Worm (Caenorhabditis elegans) whole organism, L4 larva: ENCODE measurements around the gene R05H5.4.

Experiments used
- F37D6.2 ChIP-seq: sonication (generic microtip); optimal IDR thresholded peaks from 2 replicates; lab custom pipeline; 2016; ENCODE audit warnings: mild to moderate bottlenecking, missing genetic modification characterization, missing compliant biosample characterization
- F49E8.2 ChIP-seq: sonication (generic microtip); optimal IDR thresholded peaks from 2 replicates; lab custom pipeline; 2016; ENCODE audit warnings: missing compliant biosample characterization, mild to moderate bottlenecking, missing genetic modification characterization, borderline replicate concordance
- R02D3.7 ChIP-seq: fragments of 150-350 bp; sonication (generic microtip); optimal IDR thresholded peaks from 3 replicates; lab custom pipeline; 2014; ENCODE audit warnings: missing biosample characterization, missing genetic modification characterization
- T26A8.4 ChIP-seq: fragments of 200-800 bp; sonication (Bioruptor generic); IDR thresholded peaks from 2 replicates; pipeline ENCODE4 v1.3.6; 2022; ENCODE audit warnings: missing genetic modification characterization, missing compliant biosample characterization
- Y105C5A.15 ChIP-seq: fragments of 200-800 bp; sonication (Bioruptor generic); IDR thresholded peaks from 2 replicates; pipeline ENCODE4 v1.3.6; 2022; ENCODE audit warnings: missing genetic modification characterization, missing compliant biosample characterization
- Y48G9A.11 ChIP-seq: fragments of 200-800 bp; sonication (Bioruptor generic); IDR thresholded peaks from 2 replicates; pipeline ENCODE4 v1.3.6; 2022; ENCODE audit warnings: missing genetic modification reagents, missing genetic modification characterization, missing compliant biosample characterization
- Y5F2A.4 ChIP-seq: fragments of 200-800 bp; sonication (Bioruptor generic); optimal IDR thresholded peaks from 2 replicates; lab custom pipeline; 2018; ENCODE audit warnings: mild to moderate bottlenecking, missing genetic modification characterization, missing compliant biosample characterization
- aha-1 ChIP-seq: fragments of 150-350 bp; peaks from one replicate; lab custom pipeline; 2014; ENCODE audit warnings: missing biosample characterization, missing genetic modification characterization
- arid-1 ChIP-seq: fragments of 200-800 bp; sonication (Bioruptor generic); conservative IDR thresholded peaks from 2 replicates; pipeline ENCODE4 v1.3.6; 2022; ENCODE audit warnings: missing genetic modification reagents, missing genetic modification characterization, missing compliant biosample characterization
- attf-4 ChIP-seq: sonication (generic microtip); optimal IDR thresholded peaks from 3 replicates; lab custom pipeline; 2017; ENCODE audit warnings: missing biosample characterization, missing genetic modification characterization
- ceh-20 ChIP-seq: fragments of 200-800 bp; sonication (Bioruptor generic); IDR thresholded peaks from 2 replicates; pipeline ENCODE4 v1.3.6; 2022; ENCODE audit warnings: missing genetic modification reagents, missing genetic modification characterization, missing compliant biosample characterization
- ceh-28 ChIP-seq: fragments of 150-350 bp; optimal IDR thresholded peaks from 2 replicates; lab custom pipeline; 2014; ENCODE audit warnings: missing biosample characterization, missing genetic modification reagents, missing genetic modification characterization
- ceh-32 ChIP-seq: sonication (generic microtip); optimal IDR thresholded peaks from 2 replicates; lab custom pipeline; 2016; ENCODE audit warnings: mild to moderate bottlenecking, missing genetic modification characterization, missing compliant biosample characterization; ENCODE audit not compliant: poor library complexity
- ceh-82 ChIP-seq: sonication (generic microtip); optimal IDR thresholded peaks from 2 replicates; lab custom pipeline; 2017; ENCODE audit warnings: missing biosample characterization, missing genetic modification characterization
- cey-2 ChIP-seq: sonication (generic microtip); optimal IDR thresholded peaks from 3 replicates; lab custom pipeline; 2017; ENCODE audit warnings: missing genetic modification characterization, mild to moderate bottlenecking, missing compliant biosample characterization, antibody characterized with exemption, borderline replicate concordance; ENCODE audit not compliant: insufficient read depth
- daf-16 ChIP-seq, 3 experiments: sonication (generic microtip); optimal IDR thresholded peaks; 2 replicates each; lab custom pipeline; 2016 to 2017; ENCODE audit warnings: missing genetic modification characterization in 3 of 3, missing genetic modification reagents in 3 of 3, mild to moderate bottlenecking in 2 of 3, missing compliant biosample characterization in 2 of 3, missing biosample characterization in 1 of 3, moderate library complexity in 1 of 3
- daf-8 ChIP-seq: fragments of 200-800 bp; sonication (Bioruptor generic); IDR thresholded peaks from 2 replicates; pipeline ENCODE4 v1.3.6; 2022; ENCODE audit warnings: missing genetic modification characterization, missing compliant biosample characterization
- dpl-1 ChIP-seq: fragments of 150-350 bp; optimal IDR thresholded peaks from 2 replicates; lab custom pipeline; 2014; ENCODE audit warnings: missing biosample characterization, missing genetic modification reagents, missing genetic modification characterization
- dve-1 ChIP-seq: sonication (generic microtip); optimal IDR thresholded peaks from 2 replicates; lab custom pipeline; 2017; ENCODE audit warnings: antibody characterized with exemption, mild to moderate bottlenecking, missing genetic modification characterization, missing compliant biosample characterization; ENCODE audit not compliant: insufficient read depth
- egl-27 ChIP-seq: sonication (generic microtip); optimal IDR thresholded peaks from 3 replicates; lab custom pipeline; 2017; ENCODE audit warnings: missing biosample characterization, missing genetic modification reagents, missing genetic modification characterization
- fos-1 ChIP-seq: fragments of 150-350 bp; optimal IDR thresholded peaks from 2 replicates; lab custom pipeline; 2014; ENCODE audit warnings: missing biosample characterization, missing genetic modification characterization
- gei-8 ChIP-seq: fragments of 200-800 bp; sonication (Bioruptor generic); optimal IDR thresholded peaks from 2 replicates; lab custom pipeline; 2018; ENCODE audit warnings: mild to moderate bottlenecking, missing genetic modification characterization, missing compliant biosample characterization
- hlh-11 ChIP-seq: fragments of 200-800 bp; sonication (Bioruptor generic); optimal IDR thresholded peaks from 2 replicates; lab custom pipeline; 2018; ENCODE audit warnings: mild to moderate bottlenecking, missing genetic modification characterization, missing compliant biosample characterization
- hmg-1.1 ChIP-seq: fragments of 200-800 bp; sonication (Bioruptor generic); IDR thresholded peaks from 2 replicates; pipeline ENCODE4 v1.3.6; 2022; ENCODE audit warnings: missing genetic modification reagents, missing genetic modification characterization, missing compliant biosample characterization
- lin-1 ChIP-seq: fragments of 200-800 bp; sonication (Bioruptor generic); IDR thresholded peaks from 2 replicates; pipeline ENCODE4 v1.3.6; 2022; ENCODE audit warnings: missing genetic modification reagents, missing genetic modification characterization, missing compliant biosample characterization
- lin-13 ChIP-seq: fragments of 150-350 bp; optimal IDR thresholded peaks from 2 replicates; lab custom pipeline; 2014; ENCODE audit warnings: missing biosample characterization, missing genetic modification reagents, missing genetic modification characterization
- lin-29 ChIP-seq: fragments of 200-800 bp; sonication (Bioruptor generic); IDR thresholded peaks from 2 replicates; pipeline ENCODE4 v1.3.6; 2022; ENCODE audit warnings: missing genetic modification reagents, missing genetic modification characterization, missing compliant biosample characterization
- lin-39 ChIP-seq: fragments of 150-350 bp; optimal IDR thresholded peaks from 2 replicates; lab custom pipeline; 2014; ENCODE audit warnings: missing biosample characterization, missing genetic modification reagents, missing genetic modification characterization
- lir-3 ChIP-seq: sonication (generic microtip); optimal IDR thresholded peaks from 2 replicates; lab custom pipeline; 2016; ENCODE audit warnings: mild to moderate bottlenecking, missing genetic modification characterization, missing compliant biosample characterization
- madf-9 ChIP-seq: fragments of 200-800 bp; sonication (Bioruptor generic); conservative IDR thresholded peaks from 2 replicates; pipeline ENCODE4 v1.3.6; 2022; ENCODE audit warnings: missing genetic modification reagents, missing genetic modification characterization, missing compliant biosample characterization
- mxl-3 ChIP-seq: fragments of 200-800 bp; sonication (Bioruptor generic); optimal IDR thresholded peaks from 2 replicates; lab custom pipeline; 2018; ENCODE audit warnings: mild to moderate bottlenecking, missing genetic modification characterization, missing compliant biosample characterization
- nhr-102 ChIP-seq: sonication (generic microtip); optimal IDR thresholded peaks from 2 replicates; lab custom pipeline; 2016; ENCODE audit warnings: mild to moderate bottlenecking, missing genetic modification characterization, moderate library complexity, missing compliant biosample characterization
- nhr-11 ChIP-seq: fragments of 150-350 bp; optimal IDR thresholded peaks from 2 replicates; lab custom pipeline; 2014; ENCODE audit warnings: missing biosample characterization, missing genetic modification characterization
- nhr-41 ChIP-seq: fragments of 200-800 bp; sonication (Bioruptor generic); IDR thresholded peaks from 2 replicates; pipeline ENCODE4 v1.3.6; 2022; ENCODE audit warnings: missing genetic modification reagents, missing genetic modification characterization, missing compliant biosample characterization
- nhr-42 ChIP-seq: fragments of 200-800 bp; sonication (Bioruptor generic); IDR thresholded peaks from 2 replicates; pipeline ENCODE4 v1.3.6; 2022; ENCODE audit warnings: missing genetic modification characterization, missing compliant biosample characterization
- nhr-77 ChIP-seq: fragments of 150-350 bp; optimal IDR thresholded peaks from 2 replicates; lab custom pipeline; 2014; ENCODE audit warnings: missing biosample characterization, missing genetic modification characterization
- pha-4 ChIP-seq, 2 experiments: fragments of 150-350 bp in 1 of 2; fragments of 200-800 bp in 1 of 2; sonication (Bioruptor generic) in 1 of 2; IDR thresholded peaks in 1 of 2; optimal IDR thresholded peaks in 1 of 2; 2 replicates each; pipeline versions ENCODE4 v1.3.6 to Lab custom; 2014 to 2022; ENCODE audit warnings: missing genetic modification characterization in 2 of 2, missing genetic modification reagents in 2 of 2, missing biosample characterization in 1 of 2, missing compliant biosample characterization in 1 of 2
- php-3 ChIP-seq: fragments of 200-800 bp; sonication (Bioruptor generic); IDR thresholded peaks from 2 replicates; pipeline ENCODE4 v1.3.6; 2022; ENCODE audit warnings: missing genetic modification reagents, missing genetic modification characterization, missing compliant biosample characterization
- saeg-2 ChIP-seq: fragments of 200-800 bp; sonication (Bioruptor generic); IDR thresholded peaks from 2 replicates; pipeline ENCODE4 v1.3.6; 2022; ENCODE audit warnings: missing genetic modification reagents, missing genetic modification characterization, missing compliant biosample characterization
- skn-1 ChIP-seq: fragments of 150-350 bp; optimal IDR thresholded peaks from 2 replicates; lab custom pipeline; 2014; ENCODE audit warnings: missing biosample characterization, missing genetic modification characterization
- snpc-1.2 ChIP-seq: fragments of 200-800 bp; sonication (Bioruptor generic); IDR thresholded peaks from 2 replicates; pipeline ENCODE4 v1.3.6; 2022; ENCODE audit warnings: missing genetic modification reagents, missing genetic modification characterization, missing compliant biosample characterization
- spr-3 ChIP-seq: fragments of 200-800 bp; sonication (Bioruptor generic); optimal IDR thresholded peaks from 2 replicates; lab custom pipeline; 2018; ENCODE audit warnings: mild to moderate bottlenecking, missing genetic modification characterization, missing compliant biosample characterization
- tra-1 ChIP-seq: fragments of 200-800 bp; sonication (Bioruptor generic); IDR thresholded peaks from 2 replicates; pipeline ENCODE4 v1.3.6; 2022; ENCODE audit warnings: missing genetic modification reagents, missing genetic modification characterization, missing compliant biosample characterization
- unc-130 ChIP-seq: sonication (generic microtip); optimal IDR thresholded peaks from 2 replicates; lab custom pipeline; 2016; ENCODE audit warnings: missing genetic modification reagents, missing genetic modification characterization, missing compliant biosample characterization
- vab-7 ChIP-seq: fragments of 200-800 bp; sonication (Bioruptor generic); IDR thresholded peaks from 2 replicates; pipeline ENCODE4 v1.3.6; 2022; ENCODE audit warnings: missing genetic modification reagents, missing genetic modification characterization, missing compliant biosample characterization
- zip-2 ChIP-seq: fragments of 150-350 bp; optimal IDR thresholded peaks from 2 replicates; lab custom pipeline; 2014; ENCODE audit warnings: missing biosample characterization, missing genetic modification characterization
- ztf-11 ChIP-seq: fragments of 150-350 bp; optimal IDR thresholded peaks from 2 replicates; lab custom pipeline; 2014; ENCODE audit warnings: missing biosample characterization, missing genetic modification characterization

R05H5.4 gene

ce11 chrII:10203765-10204164 is 4.0 kb upstream of the R05H5.4 start:
- TF ChIP-seq hmg-1.1 (GFP tag; lab: Robert Waterston, UW): no peak
- TF ChIP-seq daf-16 (GFP tag; optimal IDR thresholded peaks at IDR 0.05; lab: Kevin White, UChicago): no peak
- no peak for TF ChIP-seq daf-16 (tag; optimal IDR thresholded peaks at IDR 0.05; lab: Kevin White, UChicago)
- no peak for TF ChIP-seq F49E8.2
- no peak for TF ChIP-seq lin-1 (GFP tag; lab: Robert Waterston, UW)
- TF ChIP-seq snpc-1.2 (GFP tag; lab: Robert Waterston, UW): no peak

DNA sequence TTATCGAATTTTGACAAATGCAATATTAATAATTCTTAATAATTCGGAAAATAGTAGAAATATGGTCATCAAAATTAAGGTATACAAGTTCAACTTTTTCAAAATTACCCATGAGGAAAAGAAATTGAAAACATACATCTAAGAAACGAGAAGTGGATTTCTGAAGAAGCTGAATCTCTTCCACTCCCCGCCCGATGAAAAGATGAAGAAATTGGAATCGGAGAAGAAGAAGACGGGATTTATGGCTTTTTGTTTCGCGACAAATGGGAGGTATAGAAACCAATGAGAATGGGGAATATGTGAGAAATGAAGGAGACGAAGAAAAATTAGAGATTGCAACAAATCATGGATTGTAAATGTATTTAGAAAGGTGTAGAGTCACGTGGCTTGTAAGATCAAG is 3.3 kb upstream of the R05H5.4 start:
- TF ChIP-seq nhr-11 (tag; lab: Kevin White, UChicago) (peak; percentile 32), ceh-20 (GFP tag; lab: Robert Waterston, UW) (no peak)

DNA sequence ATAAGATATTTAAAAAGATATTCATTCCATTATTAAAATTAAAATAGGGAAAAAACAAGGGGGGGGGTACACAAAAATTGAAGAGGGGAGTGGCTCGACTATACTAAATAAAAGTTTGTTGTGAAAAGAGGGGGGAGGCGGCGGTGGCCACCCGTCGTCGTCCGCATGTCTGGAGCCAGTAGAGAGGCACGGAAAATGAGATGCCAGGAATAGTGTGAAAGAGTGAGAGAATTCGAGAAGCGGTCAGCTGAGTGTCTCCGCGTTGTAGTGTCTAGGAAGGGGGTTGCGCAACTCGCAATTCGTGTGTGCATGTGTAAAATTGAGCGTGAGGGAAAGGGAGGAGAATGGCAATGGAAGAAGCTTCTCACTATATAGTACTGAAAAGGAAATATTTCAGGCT is 2.5 kb upstream of the R05H5.4 start:
- TF ChIP-seq Y105C5A.15: no peak
- TF ChIP-seq mxl-3 (GFP tag; lab: Kevin White, UChicago): no peak
- TF ChIP-seq skn-1 (tag; lab: Kevin White, UChicago): no peak
- no peak for TF ChIP-seq lin-39 (tag; lab: Kevin White, UChicago)
- TF ChIP-seq fos-1 (tag; lab: Kevin White, UChicago): no peak
- TF ChIP-seq Y48G9A.11 (GFP tag; lab: Robert Waterston, UW): no peak
- no peak for TF ChIP-seq gei-8 (GFP tag; lab: Kevin White, UChicago)
- TF ChIP-seq unc-130: no peak
- TF ChIP-seq lin-29 (GFP tag; lab: Robert Waterston, UW): no peak
- peak; percentile 59 for TF ChIP-seq hlh-11 (tag; lab: Kevin White, UChicago)
- no peak for TF ChIP-seq Y5F2A.4 (GFP tag; lab: Kevin White, UChicago)
- no peak for TF ChIP-seq daf-8
- no peak for TF ChIP-seq madf-9 (GFP tag; lab: Robert Waterston, UW)
- no peak for TF ChIP-seq ceh-82 (tag; lab: Kevin White, UChicago)
- no peak for TF ChIP-seq F37D6.2
- no peak for TF ChIP-seq dve-1 (tag; lab: Kevin White, UChicago)
- no peak for TF ChIP-seq ceh-32 (tag; lab: Kevin White, UChicago)
- TF ChIP-seq spr-3 (GFP tag; lab: Kevin White, UChicago): no peak
- TF ChIP-seq ceh-28: no peak
- no peak for TF ChIP-seq nhr-42 (GFP tag; lab: Robert Waterston, UW)
- TF ChIP-seq lin-13 (GFP tag; lab: Kevin White, UChicago): no peak
- no peak for TF ChIP-seq T26A8.4 (GFP tag; lab: Robert Waterston, UW)
- TF ChIP-seq nhr-102: no peak
- no peak for TF ChIP-seq nhr-41 (GFP tag; lab: Robert Waterston, UW)
- no peak for TF ChIP-seq attf-4 (tag; lab: Kevin White, UChicago)
- no peak for TF ChIP-seq saeg-2 (GFP tag; lab: Robert Waterston, UW)
- no peak for TF ChIP-seq dpl-1 (GFP tag; lab: Kevin White, UChicago)
- no peak for TF ChIP-seq lir-3 (tag; lab: Kevin White, UChicago)
- TF ChIP-seq nhr-77 (tag; lab: Kevin White, UChicago): no peak
- no peak for TF ChIP-seq tra-1 (GFP tag; lab: Robert Waterston, UW)
- no peak for TF ChIP-seq arid-1 (GFP tag; lab: Robert Waterston, UW)
- no peak for TF ChIP-seq vab-7 (GFP tag; lab: Robert Waterston, UW)
- TF ChIP-seq R02D3.7 (tag; lab: Kevin White, UChicago): no peak
- TF ChIP-seq nhr-11 (tag; lab: Kevin White, UChicago): peak; percentile 61
- no peak; the same call in 1 of the 2 replicates for TF ChIP-seq pha-4 (GFP tag; IDR thresholded peaks at IDR 0.05; lab: Robert Waterston, UW)
- no peak for TF ChIP-seq pha-4 (tag; optimal IDR thresholded peaks at IDR 0.05; lab: Kevin White, UChicago)
- TF ChIP-seq lin-1 (GFP tag; lab: Robert Waterston, UW): no peak
- no peak for TF ChIP-seq zip-2 (tag; lab: Kevin White, UChicago)
- no peak for TF ChIP-seq egl-27 (tag; lab: Kevin White, UChicago)
- TF ChIP-seq ztf-11 (tag; lab: Kevin White, UChicago): no peak
- TF ChIP-seq aha-1 (tag; lab: Kevin White, UChicago): peak; percentile 38
- TF ChIP-seq php-3: no peak
- no peak for TF ChIP-seq cey-2 (tag; lab: Kevin White, UChicago)
